Fruit fly (Drosophila melanogaster) whole organism, embryonic: ENCODE results near the gene Trxr1.
A peak's percentile ranks its signal among the peaks of the same experiment; 100 is the strongest.

ENCODE experiments used
- Atf6 ChIP-seq: fragments of 200-800 bp; sonication (Bioruptor generic); IDR thresholded peaks from 2 replicates; pipeline ENCODE4 v1.3.6; 2022; ENCODE audit warnings: missing biosample characterization, missing genetic modification characterization
- Awh ChIP-seq: fragments of 200-800 bp; sonication (Bioruptor generic); IDR thresholded peaks from 2 replicates; pipeline ENCODE4, ENCODE4 v1.3.6; 2022; ENCODE audit warnings: missing biosample characterization, missing genetic modification characterization
- BEAF-32 ChIP-seq: fragments of 200-800 bp; sonication (Bioruptor generic); optimal IDR thresholded peaks from 3 replicates; lab custom pipeline; 2017; ENCODE audit warnings: missing biosample characterization, missing genetic modification characterization, mild to moderate bottlenecking, moderate library complexity, missing genetic modification reagents
- CG10431 ChIP-seq: fragments of 200-800 bp; sonication (Bioruptor generic); optimal IDR thresholded peaks from 3 replicates; lab custom pipeline; 2018; ENCODE audit warnings: missing biosample characterization, mild to moderate bottlenecking, missing genetic modification characterization
- CG11695 ChIP-seq: fragments of 200-800 bp; sonication (Bioruptor generic); IDR thresholded peaks from 3 replicates; pipeline ENCODE4 v1.3.6; 2022; ENCODE audit warnings: missing biosample characterization, missing genetic modification characterization
- CG13296 ChIP-seq: fragments of 200-800 bp; sonication (Bioruptor generic); optimal IDR thresholded peaks from 3 replicates; lab custom pipeline; 2018; ENCODE audit warnings: missing biosample characterization, mild to moderate bottlenecking, missing genetic modification characterization
- CG13424 ChIP-seq: fragments of 200-800 bp; sonication (Bioruptor generic); optimal IDR thresholded peaks from 2 replicates; lab custom pipeline; 2019; ENCODE audit warnings: missing biosample characterization, mild to moderate bottlenecking, missing genetic modification characterization, moderate library complexity
- CG14050 ChIP-seq: fragments of 200-800 bp; sonication (Bioruptor generic); IDR thresholded peaks from 3 replicates; pipeline ENCODE4 v1.3.6; 2022; ENCODE audit warnings: missing biosample characterization, missing genetic modification characterization
- CG14710 ChIP-seq: fragments of 200-800 bp; sonication (Bioruptor generic); optimal IDR thresholded peaks from 3 replicates; lab custom pipeline; 2019; ENCODE audit warnings: missing biosample characterization, mild to moderate bottlenecking, missing genetic modification characterization, moderate library complexity
- CG15514 ChIP-seq: fragments of 200-800 bp; sonication (Bioruptor generic); optimal IDR thresholded peaks from 3 replicates; lab custom pipeline; 2017; ENCODE audit warnings: missing biosample characterization, missing genetic modification characterization, mild to moderate bottlenecking, moderate library complexity, missing genetic modification reagents
- CG18262 ChIP-seq: fragments of 200-800 bp; optimal IDR thresholded peaks from 3 replicates; lab custom pipeline; 2019; ENCODE audit warnings: missing biosample characterization, mild to moderate bottlenecking, missing genetic modification characterization, moderate library complexity
- CG2120 ChIP-seq: fragments of 200-800 bp; sonication (Bioruptor generic); optimal IDR thresholded peaks from 3 replicates; lab custom pipeline; 2016; ENCODE audit warnings: missing biosample characterization, missing genetic modification characterization
- CG2875 ChIP-seq: fragments of 200-800 bp; sonication (Bioruptor generic); optimal IDR thresholded peaks from 2 replicates; lab custom pipeline; 2017; ENCODE audit warnings: missing biosample characterization, mild to moderate bottlenecking, missing genetic modification characterization, missing genetic modification reagents
- CG30020 ChIP-seq: fragments of 200-800 bp; optimal IDR thresholded peaks from 2 replicates; lab custom pipeline; 2019; ENCODE audit warnings: missing biosample characterization, mild to moderate bottlenecking, missing genetic modification characterization, moderate library complexity
- CG30403 ChIP-seq: fragments of 200-800 bp; sonication (Bioruptor generic); optimal IDR thresholded peaks from 3 replicates; lab custom pipeline; 2016; ENCODE audit warnings: missing biosample characterization, missing genetic modification characterization
- CG32532 ChIP-seq: fragments of 200-800 bp; sonication (Bioruptor generic); IDR thresholded peaks from 2 replicates; pipeline ENCODE4 v1.3.6; 2022; ENCODE audit warnings: missing biosample characterization, missing genetic modification characterization
- CG3847 ChIP-seq: fragments of 200-800 bp; sonication (Bioruptor generic); IDR thresholded peaks from 2 replicates; pipeline ENCODE4 v1.3.6; 2022; ENCODE audit warnings: missing biosample characterization, missing genetic modification characterization
- CG3995 ChIP-seq: fragments of 200-800 bp; sonication (Bioruptor generic); optimal IDR thresholded peaks from 3 replicates; lab custom pipeline; 2016; ENCODE audit warnings: missing biosample characterization, missing genetic modification characterization
- CG4617 ChIP-seq: fragments of 200-800 bp; sonication (Bioruptor generic); optimal IDR thresholded peaks from 3 replicates; lab custom pipeline; 2016; ENCODE audit warnings: missing biosample characterization, missing genetic modification characterization, borderline replicate concordance
- CG4730 ChIP-seq: fragments of 200-800 bp; sonication (Bioruptor generic); IDR thresholded peaks from 2 replicates; pipeline ENCODE4 v1.3.6; 2022; ENCODE audit warnings: missing biosample characterization, missing genetic modification characterization
- CG4854 ChIP-seq: fragments of 200-800 bp; sonication (Bioruptor generic); optimal IDR thresholded peaks from 2 replicates; lab custom pipeline; 2016; ENCODE audit warnings: missing biosample characterization, missing genetic modification characterization, inconsistent platforms
- CG7745 ChIP-seq: fragments of 200-800 bp; sonication (Bioruptor generic); optimal IDR thresholded peaks from 2 replicates; lab custom pipeline; 2018; ENCODE audit warnings: missing biosample characterization, mild to moderate bottlenecking, missing genetic modification characterization, moderate library complexity
- CG8089 ChIP-seq: fragments of 200-800 bp; sonication (Bioruptor generic); optimal IDR thresholded peaks from 3 replicates; lab custom pipeline; 2016; ENCODE audit warnings: missing biosample characterization, missing genetic modification characterization
- CG9797 ChIP-seq: fragments of 200-800 bp; sonication (Bioruptor generic); optimal IDR thresholded peaks from 3 replicates; lab custom pipeline; 2018; ENCODE audit warnings: missing biosample characterization, mild to moderate bottlenecking, missing genetic modification characterization
- CoRest ChIP-seq: fragments of 200-800 bp; sonication (Bioruptor generic); optimal IDR thresholded peaks from 3 replicates; lab custom pipeline; 2018; ENCODE audit warnings: missing biosample characterization, mild to moderate bottlenecking, missing genetic modification characterization, moderate library complexity
- Dp ChIP-seq: fragments of 200-800 bp; sonication (Bioruptor generic); optimal IDR thresholded peaks from 2 replicates; lab custom pipeline; 2018; ENCODE audit warnings: missing biosample characterization, mild to moderate bottlenecking, missing genetic modification characterization, moderate library complexity
- Elba2 ChIP-seq: fragments of 200-800 bp; sonication (Bioruptor generic); optimal IDR thresholded peaks from 3 replicates; lab custom pipeline; 2016; ENCODE audit warnings: missing biosample characterization, missing genetic modification characterization
- Gug ChIP-seq: fragments of 200-800 bp; sonication (Bioruptor generic); IDR thresholded peaks from 4 replicates; pipeline ENCODE4 v1.3.6; 2022; ENCODE audit warnings: missing biosample characterization, missing genetic modification characterization
- Lpt ChIP-seq: fragments of >200 bp; optimal IDR thresholded peaks from 2 replicates; lab custom pipeline; 2018; ENCODE audit warnings: missing biosample characterization, missing genetic modification characterization
- Myb ChIP-seq: fragments of 200-800 bp; sonication (Bioruptor generic); optimal IDR thresholded peaks from 2 replicates; lab custom pipeline; 2016; ENCODE audit warnings: missing biosample characterization, missing genetic modification characterization
- NC2α ChIP-seq: fragments of 200-800 bp; sonication (Bioruptor generic); optimal IDR thresholded peaks from 2 replicates; lab custom pipeline; 2016; ENCODE audit warnings: missing biosample characterization, missing genetic modification characterization
- Sox102F ChIP-seq: fragments of 200-800 bp; sonication (Bioruptor generic); optimal IDR thresholded peaks from 2 replicates; lab custom pipeline; 2018; ENCODE audit warnings: missing biosample characterization, mild to moderate bottlenecking, missing genetic modification characterization, moderate library complexity
- Sry-β ChIP-seq: fragments of 200-800 bp; sonication (Bioruptor generic); optimal IDR thresholded peaks from 2 replicates; lab custom pipeline; 2018; ENCODE audit warnings: missing biosample characterization, mild to moderate bottlenecking, missing genetic modification characterization, moderate library complexity
- Ssrp ChIP-seq: fragments of 200-800 bp; sonication (Bioruptor generic); optimal IDR thresholded peaks from 2 replicates; lab custom pipeline; 2018; ENCODE audit warnings: missing biosample characterization, mild to moderate bottlenecking, missing genetic modification characterization, moderate library complexity
- al ChIP-seq: fragments of 200-800 bp; sonication (Bioruptor generic); IDR thresholded peaks from 2 replicates; pipeline ENCODE4 v1.3.6; 2022; ENCODE audit warnings: missing biosample characterization, missing genetic modification characterization
- ase ChIP-seq: fragments of 200-800 bp; sonication (Bioruptor generic); IDR thresholded peaks from 3 replicates; pipeline ENCODE4 v1.3.6; 2022; ENCODE audit warnings: missing biosample characterization, missing genetic modification characterization
- dysf ChIP-seq: fragments of 200-800 bp; sonication (Bioruptor generic); IDR thresholded peaks from 3 replicates; pipeline ENCODE4 v1.3.6; 2022; ENCODE audit warnings: missing biosample characterization, missing genetic modification characterization
- eyg ChIP-seq: fragments of 200-800 bp; sonication (Bioruptor generic); optimal IDR thresholded peaks from 3 replicates; lab custom pipeline; 2016; ENCODE audit warnings: missing biosample characterization, missing genetic modification characterization
- fru ChIP-seq: fragments of >200 bp; optimal IDR thresholded peaks from 2 replicates; lab custom pipeline; 2017
- gem ChIP-seq: fragments of 200-800 bp; sonication (Bioruptor generic); optimal IDR thresholded peaks from 2 replicates; lab custom pipeline; 2019; ENCODE audit warnings: missing biosample characterization, mild to moderate bottlenecking, missing genetic modification characterization, moderate library complexity
- gsb-n ChIP-seq: fragments of 200-800 bp; sonication (Bioruptor generic); optimal IDR thresholded peaks from 3 replicates; lab custom pipeline; 2018; ENCODE audit warnings: missing biosample characterization, mild to moderate bottlenecking, missing genetic modification characterization
- her ChIP-seq: fragments of 200-800 bp; sonication (Bioruptor generic); optimal IDR thresholded peaks from 2 replicates; lab custom pipeline; 2016; ENCODE audit warnings: missing biosample characterization, missing genetic modification characterization
- ind ChIP-seq: fragments of 200-800 bp; sonication (Bioruptor generic); optimal IDR thresholded peaks from 3 replicates; lab custom pipeline; 2016; ENCODE audit warnings: missing biosample characterization, missing genetic modification characterization
- luna ChIP-seq: fragments of 200-800 bp; sonication (Bioruptor generic); optimal IDR thresholded peaks from 2 replicates; lab custom pipeline; 2016; ENCODE audit warnings: missing biosample characterization, missing genetic modification characterization
- mam ChIP-seq: fragments of 200-800 bp; sonication (Bioruptor generic); optimal IDR thresholded peaks from 3 replicates; lab custom pipeline; 2016; ENCODE audit warnings: missing biosample characterization, missing genetic modification characterization
- peb ChIP-seq: fragments of 200-800 bp; sonication (Bioruptor generic); IDR thresholded peaks from 2 replicates; pipeline ENCODE4 v1.3.6; 2022; ENCODE audit warnings: missing biosample characterization, missing genetic modification characterization
- prd ChIP-seq, 3 experiments: fragments of >200 bp in 2 of 3; fragments of 200-800 bp in 1 of 3; sonication (Bioruptor generic) in 1 of 3; optimal IDR thresholded peaks in 2 of 3; IDR thresholded peaks in 1 of 3; 2 replicates in 2 of 3; 3 replicates in 1 of 3; pipeline versions ENCODE4 v1.3.6 to Lab custom; 2017 to 2022; ENCODE audit warnings: missing biosample characterization in 1 of 3, missing genetic modification characterization in 1 of 3
- row ChIP-seq: fragments of 200-800 bp; sonication (Bioruptor generic); IDR thresholded peaks from 3 replicates; pipeline ENCODE4 v1.3.6; 2022; ENCODE audit warnings: missing biosample characterization, missing genetic modification characterization
- run ChIP-seq: fragments of 200-800 bp; sonication (Bioruptor generic); optimal IDR thresholded peaks from 3 replicates; lab custom pipeline; 2018; ENCODE audit warnings: missing biosample characterization, mild to moderate bottlenecking, missing genetic modification characterization
- stwl ChIP-seq: fragments of 200-800 bp; sonication (Bioruptor generic); optimal IDR thresholded peaks from 3 replicates; lab custom pipeline; 2018; ENCODE audit warnings: missing biosample characterization, mild to moderate bottlenecking, missing genetic modification characterization, moderate library complexity
- sug ChIP-seq: fragments of 200-800 bp; optimal IDR thresholded peaks from 2 replicates; lab custom pipeline; 2019; ENCODE audit warnings: missing biosample characterization, mild to moderate bottlenecking, missing genetic modification characterization, moderate library complexity
- vvl ChIP-seq: fragments of 200-800 bp; sonication (Bioruptor generic); IDR thresholded peaks from 2 replicates; pipeline ENCODE4 v1.3.6; 2022; ENCODE audit warnings: missing biosample characterization, missing genetic modification characterization

Gene Trxr1

DNA sequence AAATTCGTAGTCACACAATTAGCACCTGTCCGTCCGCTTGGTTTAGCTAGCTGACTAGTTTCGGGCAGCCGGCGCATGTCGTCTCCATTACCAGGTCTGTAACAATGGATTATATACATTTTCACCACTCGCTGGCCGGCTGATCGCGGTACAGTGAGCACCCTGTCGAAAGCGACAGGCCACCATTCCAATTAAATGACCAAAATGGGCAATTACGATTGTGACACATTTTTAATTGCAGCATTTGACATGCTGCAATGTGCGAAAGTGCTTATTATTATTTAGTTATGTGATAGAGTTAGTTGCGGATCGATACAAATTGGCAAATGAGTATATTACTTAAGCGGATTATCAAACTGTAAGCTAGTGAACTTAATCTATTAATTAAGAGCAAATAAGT lies 20.9 kb downstream of the Trxr1 start (continued):
- TF ChIP-seq fru (lab: Kevin White, UChicago) (no peak), CG14710 (tag; lab: Kevin White, UChicago) (no peak), dysf (GFP tag; lab: Robert Waterston, UW) (peak; percentile 37; the same call in 1 of the 3 replicates), Sox102F (GFP tag; lab: Kevin White, UChicago) (peak; percentile 20), BEAF-32 (no peak), CG11695 (GFP tag; lab: Robert Waterston, UW) (no peak), ind (GFP tag; lab: Kevin White, UChicago) (peak; percentile 34), CG7745 (tag; lab: Kevin White, UChicago) (no peak), vvl (no peak), Elba2 (GFP tag; lab: Kevin White, UChicago) (no peak), luna (no peak), run (no peak), al (GFP tag; lab: Robert Waterston, UW) (no peak), ase (GFP tag; lab: Robert Waterston, UW) (no peak), CG30020 (tag; lab: Kevin White, UChicago) (no peak), gem (tag; lab: Kevin White, UChicago) (peak; percentile 34), Awh (GFP tag; lab: Robert Waterston, UW) (no peak), CG2875 (no peak), CG10431 (GFP tag; lab: Kevin White, UChicago) (no peak), mam (GFP tag; lab: Kevin White, UChicago) (no peak), gsb-n (no peak), CG18262 (peak; percentile 9), Sry-β (GFP tag; lab: Kevin White, UChicago) (no peak), CG8089 (GFP tag; lab: Kevin White, UChicago) (no peak), CG13424 (tag; lab: Kevin White, UChicago) (peak; percentile 16), row (peak; percentile 54; the same call in 2 of the 3 replicates)

- no peak for TF ChIP-seq luna
- TF ChIP-seq Dp (GFP tag; lab: Kevin White, UChicago), result peak; percentile 78
- TF ChIP-seq CG32532, result no peak
- no peak for TF ChIP-seq CG4730 (GFP tag; lab: Robert Waterston, UW)
- 0 out of 2 replicates have a peak, but pooled peaks have one; percentile 8 for TF ChIP-seq CG3847 (GFP tag; lab: Robert Waterston, UW)
- TF ChIP-seq NC2α (GFP tag; lab: Kevin White, UChicago), result no peak
- no peak for TF ChIP-seq CG9797 (GFP tag; lab: Kevin White, UChicago)
- TF ChIP-seq CG4617, result no peak
- no peak for TF ChIP-seq CG2120
- no peak for TF ChIP-seq stwl
- TF ChIP-seq CoRest (tag; lab: Kevin White, UChicago), result no peak
- peak; percentile 47 for TF ChIP-seq CG15514
- no peak for TF ChIP-seq mam (GFP tag; lab: Kevin White, UChicago)
- TF ChIP-seq eyg (GFP tag; lab: Kevin White, UChicago), result no peak
- TF ChIP-seq Lpt (GFP tag; lab: Kevin White, UChicago), result no peak
- no peak for TF ChIP-seq CG3995
- no peak for TF ChIP-seq peb (GFP tag; lab: Robert Waterston, UW)
- peak; percentile 50 for TF ChIP-seq CG4854 (GFP tag; lab: Kevin White, UChicago)
- TF ChIP-seq her (GFP tag; lab: Kevin White, UChicago), result no peak
- no peak for TF ChIP-seq Gug (GFP tag; lab: Robert Waterston, UW)
- TF ChIP-seq CG14050, result no peak
- TF ChIP-seq CG30403 (GFP tag; lab: Kevin White, UChicago), result no peak
- no peak for TF ChIP-seq sug (tag; lab: Kevin White, UChicago)
- no peak for TF ChIP-seq CG13296 (GFP tag; lab: Kevin White, UChicago)
- TF ChIP-seq Ssrp, result no peak
- TF ChIP-seq Atf6, result no peak
- no peak for TF ChIP-seq prd (optimal IDR thresholded peaks at IDR 0.05; lab: Kevin White, UChicago)
- TF ChIP-seq prd (GFP tag; IDR thresholded peaks at IDR 0.05; lab: Robert Waterston, UW), result no peak
- TF ChIP-seq Myb (GFP tag; lab: Kevin White, UChicago), result peak; percentile 91
Measured at dm6 chrX:8265261-8265660, 22.9 kb downstream of the Trxr1 start.
